Worm (Caenorhabditis elegans): ENCODE data around the gene grl-14.

- TF ChIP-seq lsy-2 (tag; optimal IDR thresholded peaks at IDR 0.05) = no peak
- TF ChIP-seq unc-62 (GFP tag; optimal IDR thresholded peaks at IDR 0.05 in 1 of 2) = no peak
- no peak for TF ChIP-seq unc-62 (tag; optimal IDR thresholded peaks at IDR 0.05)
- TF ChIP-seq lin-15B (tag; optimal IDR thresholded peaks at IDR 0.05) = no peak
- TF ChIP-seq mxl-3 (GFP tag; optimal IDR thresholded peaks at IDR 0.05) = no peak
- no peak for TF ChIP-seq nhr-11 (tag; optimal IDR thresholded peaks at IDR 0.05)
- TF ChIP-seq ama-1 (optimal IDR thresholded peaks at IDR 0.05) = no peak
- no peak for TF ChIP-seq unc-130 (GFP tag; optimal IDR thresholded peaks at IDR 0.05)
- no peak for TF ChIP-seq lin-13 (GFP tag; optimal IDR thresholded peaks at IDR 0.05)
- no peak for TF ChIP-seq nhr-6 (tag; optimal IDR thresholded peaks at IDR 0.05)
- no peak for TF ChIP-seq Y105C5A.15 (GFP tag; IDR thresholded peaks at IDR 0.05)
- TF ChIP-seq egl-43 (GFP tag; IDR thresholded peaks at IDR 0.05) = no peak
- no peak for TF ChIP-seq jun-1 (tag; optimal IDR thresholded peaks at IDR 0.05)
Measured at ce11 chrV:20820033-20820432, 5.3 kb upstream of the grl-14 start, which contains the start of gene T03D8.6.

Measured in whole organism, L4 larva.